Worm (Caenorhabditis elegans): Measurements from ENCODE around the gene F14H12.7.
"Not testable (repeated sequence)": the region's sequence is repeated elsewhere in the genome, so short reads cannot be mapped to it uniquely, and the experiment has no call there.

- TF ChIP-seq ama-1 (optimal IDR thresholded peaks at IDR 0.05); tbx-11 (GFP tag; IDR thresholded peaks at IDR 0.05); tra-4 (tag; optimal IDR thresholded peaks at IDR 0.05); pes-1 (GFP tag; IDR thresholded peaks at IDR 0.05); F13C5.2 (tag; optimal IDR thresholded peaks at IDR 0.05); ceh-36 (tag; optimal IDR thresholded peaks at IDR 0.05); ets-7 (tag; optimal IDR thresholded peaks at IDR 0.05); hnd-1 (tag; optimal IDR thresholded peaks at IDR 0.05); scrt-1 (GFP tag; IDR thresholded peaks at IDR 0.05); tbx-37 (GFP tag; conservative IDR thresholded peaks at IDR 0.05); flt-1 (GFP tag; IDR thresholded peaks at IDR 0.05); B0310.2 (tag; optimal IDR thresholded peaks at IDR 0.05); aly-1 (tag; optimal IDR thresholded peaks at IDR 0.05): not testable (repeated sequence)
Observed at ce11 chrX:4339332-4339731, 23.1 kb downstream of the F14H12.7 start, which contains the start of gene cst-1.

All from whole organism, early embryonic.